Fruit fly (Drosophila melanogaster) whole organism, embryonic: ENCODE results near the gene CG12024.

Experiments
- Asciz ChIP-seq: fragments of 200-800 bp; sonication (Bioruptor generic); optimal IDR thresholded peaks from 2 replicates; lab custom pipeline; 2017; ENCODE audit warnings: missing biosample characterization, mild to moderate bottlenecking, missing genetic modification characterization, missing genetic modification reagents
- Bteb2 ChIP-seq: fragments of 200-800 bp; sonication (Bioruptor generic); optimal IDR thresholded peaks from 2 replicates; lab custom pipeline; 2016; ENCODE audit warnings: missing biosample characterization, missing genetic modification characterization
- CG11093 ChIP-seq: fragments of 200-800 bp; sonication (Bioruptor generic); IDR thresholded peaks from 3 replicates; pipeline ENCODE4 v1.3.6; 2022; ENCODE audit warnings: missing biosample characterization, missing genetic modification characterization
- CG11247 ChIP-seq: fragments of 200-800 bp; sonication (Bioruptor generic); IDR thresholded peaks from 2 replicates; pipeline ENCODE4 v1.3.6; 2022; ENCODE audit warnings: missing biosample characterization, missing genetic modification characterization
- CG12071 ChIP-seq: fragments of 200-800 bp; sonication (Bioruptor generic); optimal IDR thresholded peaks from 3 replicates; lab custom pipeline; 2018; ENCODE audit warnings: missing biosample characterization, mild to moderate bottlenecking, missing genetic modification characterization
- CG13424 ChIP-seq: fragments of 200-800 bp; sonication (Bioruptor generic); optimal IDR thresholded peaks from 2 replicates; lab custom pipeline; 2019; ENCODE audit warnings: missing biosample characterization, mild to moderate bottlenecking, missing genetic modification characterization, moderate library complexity
- CG16815 ChIP-seq: fragments of 200-800 bp; sonication (Bioruptor generic); optimal IDR thresholded peaks from 3 replicates; lab custom pipeline; 2017; ENCODE audit warnings: missing biosample characterization, mild to moderate bottlenecking, missing genetic modification characterization
- CG17829 ChIP-seq: fragments of 200-800 bp; optimal IDR thresholded peaks from 2 replicates; lab custom pipeline; 2019; ENCODE audit warnings: missing biosample characterization, mild to moderate bottlenecking, missing genetic modification characterization, moderate library complexity
- CG1792 ChIP-seq: fragments of 200-800 bp; sonication (Bioruptor generic); optimal IDR thresholded peaks from 2 replicates; lab custom pipeline; 2016; ENCODE audit warnings: missing biosample characterization, missing genetic modification characterization
- CG2116 ChIP-seq: fragments of 200-800 bp; sonication (Bioruptor generic); optimal IDR thresholded peaks from 3 replicates; lab custom pipeline; 2018; ENCODE audit warnings: missing biosample characterization, mild to moderate bottlenecking, missing genetic modification characterization
- CG2202 ChIP-seq: fragments of 200-800 bp; sonication (Bioruptor generic); optimal IDR thresholded peaks from 2 replicates; lab custom pipeline; 2018; ENCODE audit warnings: missing biosample characterization, mild to moderate bottlenecking, missing genetic modification characterization
- CG2678 ChIP-seq: fragments of 200-800 bp; sonication (Bioruptor generic); optimal IDR thresholded peaks from 3 replicates; lab custom pipeline; 2019; ENCODE audit warnings: missing biosample characterization, mild to moderate bottlenecking, missing genetic modification characterization, moderate library complexity
- CG31224 ChIP-seq: fragments of 200-800 bp; sonication (Bioruptor generic); IDR thresholded peaks from 2 replicates; pipeline ENCODE4 v1.3.6; 2022; ENCODE audit warnings: missing biosample characterization, missing genetic modification characterization
- CG32767 ChIP-seq: fragments of 200-800 bp; sonication (Bioruptor generic); IDR thresholded peaks from 2 replicates; pipeline ENCODE4 v1.3.6; 2022; ENCODE audit warnings: missing biosample characterization, missing genetic modification characterization
- CG4854 ChIP-seq: fragments of 200-800 bp; sonication (Bioruptor generic); optimal IDR thresholded peaks from 2 replicates; lab custom pipeline; 2016; ENCODE audit warnings: missing biosample characterization, missing genetic modification characterization, inconsistent platforms
- CG5180 ChIP-seq: fragments of 200-800 bp; sonication (Bioruptor generic); optimal IDR thresholded peaks from 3 replicates; lab custom pipeline; 2017; ENCODE audit warnings: missing biosample characterization, missing genetic modification characterization, mild to moderate bottlenecking, moderate library complexity, missing genetic modification reagents
- CG7745 ChIP-seq: fragments of 200-800 bp; sonication (Bioruptor generic); optimal IDR thresholded peaks from 2 replicates; lab custom pipeline; 2018; ENCODE audit warnings: missing biosample characterization, mild to moderate bottlenecking, missing genetic modification characterization, moderate library complexity
- CG8765 ChIP-seq: fragments of 200-800 bp; sonication (Bioruptor generic); IDR thresholded peaks from 2 replicates; pipeline ENCODE4 v1.3.6; 2022; ENCODE audit warnings: missing biosample characterization, missing genetic modification characterization
- CG9727 ChIP-seq: fragments of 200-800 bp; sonication (Bioruptor generic); optimal IDR thresholded peaks from 3 replicates; lab custom pipeline; 2017; ENCODE audit warnings: missing biosample characterization, mild to moderate bottlenecking, missing genetic modification characterization
- CG9932 ChIP-seq: fragments of 200-800 bp; sonication (Bioruptor generic); IDR thresholded peaks from 2 replicates; pipeline ENCODE4 v1.3.6; 2022; ENCODE audit warnings: missing biosample characterization, missing genetic modification characterization
- Doc2 ChIP-seq: fragments of 200-800 bp; sonication (Bioruptor generic); IDR thresholded peaks from 2 replicates; pipeline ENCODE4 v1.3.6; 2022; ENCODE audit warnings: missing biosample characterization, missing genetic modification characterization
- Dref ChIP-seq: fragments of 200-800 bp; sonication (Bioruptor generic); IDR thresholded peaks from 2 replicates; pipeline ENCODE4 v1.3.6; 2022; ENCODE audit warnings: missing biosample characterization, missing genetic modification characterization
- Hr51 ChIP-seq, 2 experiments: fragments of 200-800 bp; sonication (Bioruptor generic); optimal IDR thresholded peaks; 2 replicates in 1 of 2; 3 replicates in 1 of 2; lab custom pipeline; 2016 to 2018; ENCODE audit warnings: missing biosample characterization in 2 of 2, missing genetic modification characterization in 2 of 2, mild to moderate bottlenecking in 1 of 2, moderate library complexity in 1 of 2
- Hr78 ChIP-seq, 2 experiments: fragments of 200-800 bp in 1 of 2; fragments of >200 bp in 1 of 2; sonication (Bioruptor generic) in 1 of 2; optimal IDR thresholded peaks; 2 replicates each; lab custom pipeline; 2017 to 2019; ENCODE audit warnings: missing biosample characterization in 2 of 2, missing genetic modification characterization in 2 of 2, mild to moderate bottlenecking in 1 of 2, moderate library complexity in 1 of 2
- NC2β ChIP-seq: fragments of 200-800 bp; sonication (Bioruptor generic); optimal IDR thresholded peaks from 2 replicates; lab custom pipeline; 2016; ENCODE audit warnings: missing biosample characterization, missing genetic modification characterization
- Sox102F ChIP-seq: fragments of 200-800 bp; sonication (Bioruptor generic); optimal IDR thresholded peaks from 2 replicates; lab custom pipeline; 2018; ENCODE audit warnings: missing biosample characterization, mild to moderate bottlenecking, missing genetic modification characterization, moderate library complexity
- Sry-β ChIP-seq: fragments of 200-800 bp; sonication (Bioruptor generic); optimal IDR thresholded peaks from 2 replicates; lab custom pipeline; 2018; ENCODE audit warnings: missing biosample characterization, mild to moderate bottlenecking, missing genetic modification characterization, moderate library complexity
- Usf ChIP-seq: fragments of 200-800 bp; sonication (Bioruptor generic); optimal IDR thresholded peaks from 2 replicates; lab custom pipeline; 2017; ENCODE audit warnings: missing genotype, missing biosample characterization, missing genetic modification characterization
- ap ChIP-seq: fragments of 200-800 bp; sonication (Bioruptor generic); IDR thresholded peaks from 2 replicates; pipeline ENCODE4 v1.3.6; 2022; ENCODE audit warnings: missing biosample characterization, missing genetic modification characterization
- bowl ChIP-seq: fragments of 200-800 bp; sonication (Bioruptor generic); IDR thresholded peaks from 2 replicates; pipeline ENCODE4 v1.3.6; 2022; ENCODE audit warnings: missing biosample characterization, missing genetic modification characterization
- br ChIP-seq: fragments of >200 bp; optimal IDR thresholded peaks from 2 replicates; lab custom pipeline; 2017
- corto ChIP-seq: fragments of 200-800 bp; sonication (Bioruptor generic); optimal IDR thresholded peaks from 2 replicates; lab custom pipeline; 2016; ENCODE audit warnings: missing biosample characterization, mild to moderate bottlenecking, missing genetic modification characterization, moderate library complexity
- crol ChIP-seq: fragments of 200-800 bp; sonication (Bioruptor generic); IDR thresholded peaks from 2 replicates; pipeline ENCODE4 v1.3.6; 2022; ENCODE audit warnings: missing biosample characterization, missing genetic modification characterization
- dmrt11E ChIP-seq: fragments of 200-800 bp; sonication (Bioruptor generic); optimal IDR thresholded peaks from 3 replicates; lab custom pipeline; 2018; ENCODE audit warnings: missing biosample characterization, mild to moderate bottlenecking, missing genetic modification characterization, moderate library complexity
- esg ChIP-seq: fragments of 200-800 bp; sonication (Bioruptor generic); conservative IDR thresholded peaks from 2 replicates; pipeline ENCODE4 v1.3.6; 2022; ENCODE audit warnings: missing biosample characterization, missing genetic modification characterization
- gcm2 ChIP-seq: fragments of 200-800 bp; sonication (Bioruptor generic); optimal IDR thresholded peaks from 2 replicates; lab custom pipeline; 2016; ENCODE audit warnings: missing biosample characterization, missing genetic modification characterization
- gsb-n ChIP-seq: fragments of 200-800 bp; sonication (Bioruptor generic); optimal IDR thresholded peaks from 3 replicates; lab custom pipeline; 2018; ENCODE audit warnings: missing biosample characterization, mild to moderate bottlenecking, missing genetic modification characterization
- hth ChIP-seq: fragments of >200 bp; optimal IDR thresholded peaks from 2 replicates; lab custom pipeline; 2017; ENCODE audit warnings: inconsistent platforms
- ind ChIP-seq: fragments of 200-800 bp; sonication (Bioruptor generic); optimal IDR thresholded peaks from 3 replicates; lab custom pipeline; 2016; ENCODE audit warnings: missing biosample characterization, missing genetic modification characterization
- jing ChIP-seq: fragments of 200-800 bp; sonication (Bioruptor generic); optimal IDR thresholded peaks from 2 replicates; lab custom pipeline; 2018; ENCODE audit warnings: missing biosample characterization, mild to moderate bottlenecking, missing genetic modification characterization
- lilli ChIP-seq: fragments of 200-800 bp; sonication (Bioruptor generic); optimal IDR thresholded peaks from 3 replicates; lab custom pipeline; 2016; ENCODE audit warnings: missing biosample characterization, missing genetic modification characterization
- luna ChIP-seq: fragments of 200-800 bp; sonication (Bioruptor generic); optimal IDR thresholded peaks from 2 replicates; lab custom pipeline; 2016; ENCODE audit warnings: missing biosample characterization, missing genetic modification characterization
- pan ChIP-seq, 4 experiments: fragments of >200 bp in 3 of 4; fragments of 200-800 bp in 1 of 4; sonication (Bioruptor generic) in 1 of 4; optimal IDR thresholded peaks in 3 of 4; IDR thresholded peaks in 1 of 4; 2 replicates each; pipeline versions ENCODE4 v1.3.6 to Lab custom; 2017 to 2022; ENCODE audit warnings: missing biosample characterization in 2 of 4, missing genetic modification characterization in 2 of 4, mixed read lengths in 1 of 4
- pho ChIP-seq: fragments of 200-800 bp; sonication (Bioruptor generic); optimal IDR thresholded peaks from 2 replicates; lab custom pipeline; 2016; ENCODE audit warnings: missing biosample characterization, missing genetic modification characterization
- pros ChIP-seq: fragments of 200-800 bp; sonication (Bioruptor generic); optimal IDR thresholded peaks from 3 replicates; lab custom pipeline; 2019; ENCODE audit warnings: missing biosample characterization, mild to moderate bottlenecking, missing genetic modification characterization, moderate library complexity
- slp2 ChIP-seq: fragments of 200-800 bp; sonication (Bioruptor generic); optimal IDR thresholded peaks from 2 replicates; lab custom pipeline; 2016; ENCODE audit warnings: missing biosample characterization, missing genetic modification characterization
- tgo ChIP-seq: fragments of 200-800 bp; sonication (Bioruptor generic); IDR thresholded peaks from 3 replicates; pipeline ENCODE4 v1.3.6; 2022; ENCODE audit warnings: missing biosample characterization, missing genetic modification characterization
- trem ChIP-seq: fragments of 200-800 bp; optimal IDR thresholded peaks from 3 replicates; lab custom pipeline; 2019; ENCODE audit warnings: missing biosample characterization, mild to moderate bottlenecking, missing genetic modification characterization, moderate library complexity
- wor ChIP-seq: fragments of 200-800 bp; sonication (Bioruptor generic); IDR thresholded peaks from 2 replicates; pipeline ENCODE4 v1.3.6; 2022; ENCODE audit warnings: missing biosample characterization, missing genetic modification characterization

Gene CG12024

DNA sequence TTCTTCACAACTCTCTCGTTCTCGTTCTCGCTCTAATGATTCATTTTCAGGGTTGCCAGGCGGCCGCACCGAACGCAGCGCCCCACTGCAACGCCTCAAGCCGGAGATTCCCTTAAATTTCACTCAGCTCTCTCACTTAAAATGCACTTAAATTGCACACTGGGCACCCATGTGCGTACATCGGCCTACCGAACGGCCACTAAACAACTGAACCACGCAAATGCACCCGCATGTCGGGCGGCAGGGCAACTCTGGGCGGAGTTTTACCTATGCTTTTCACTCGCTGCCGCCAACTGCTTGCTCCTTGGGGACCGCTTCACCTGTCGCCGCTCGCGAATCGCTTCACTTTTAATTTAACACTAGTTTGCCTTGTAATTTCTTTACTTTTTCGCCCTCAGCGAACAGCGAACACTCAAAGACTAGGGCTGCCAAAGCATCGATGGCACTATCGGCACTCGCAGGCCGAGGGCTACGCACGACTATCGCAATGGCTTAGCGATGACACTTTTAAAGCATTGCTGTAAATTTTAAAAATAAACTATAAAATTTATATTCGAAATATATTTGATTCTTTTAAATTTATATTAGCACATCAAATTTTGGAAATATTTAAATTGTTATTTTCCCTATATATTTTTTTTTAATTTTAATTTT is 5.0 kb downstream of the CG12024 start, which contains the start of gene Rap1 (continued):
- TF ChIP-seq NC2β (GFP tag; lab: Kevin White, UChicago) (peak; percentile 36), tgo (GFP tag; lab: Robert Waterston, UW) (peak; percentile 76), jing (GFP tag; lab: Kevin White, UChicago) (no peak), dmrt11E (tag; lab: Kevin White, UChicago) (peak; percentile 57), Asciz (GFP tag; lab: Kevin White, UChicago) (no peak), CG7745 (tag; lab: Kevin White, UChicago) (no peak), CG2116 (GFP tag; lab: Kevin White, UChicago) (peak; percentile 39), Usf (GFP tag; lab: Kevin White, UChicago) (peak; percentile 16), lilli (peak; percentile 67), gsb-n (tag; lab: Kevin White, UChicago) (no peak), corto (GFP tag; lab: Kevin White, UChicago) (peak; percentile 27), CG2202 (tag; lab: Kevin White, UChicago) (no peak), CG13424 (tag; lab: Kevin White, UChicago) (peak; percentile 33), wor (GFP tag; lab: Robert Waterston, UW) (peak; percentile 15; the same call in 1 of the 2 replicates), pho (GFP tag; lab: Kevin White, UChicago) (peak; percentile 62), Bteb2 (no peak), pan (optimal IDR thresholded peaks at IDR 0.05; lab: Kevin White, UChicago) (no peak), pan (GFP tag; optimal IDR thresholded peaks at IDR 0.05 in 1 of 2, IDR thresholded peaks at IDR 0.05 in 1 of 2) (peak in 1 of 2 experiments; percentile 70), CG31224 (GFP tag; lab: Robert Waterston, UW) (peak; percentile 66), ind (GFP tag; lab: Kevin White, UChicago) (peak; percentile 49), CG11247 (GFP tag; lab: Robert Waterston, UW) (peak; percentile 84), CG9932 (GFP tag; lab: Robert Waterston, UW) (peak; percentile 93), Hr51 (GFP tag; optimal IDR thresholded peaks at IDR 0.05; lab: Kevin White, UChicago) (peak in 1 of 2 experiments; percentile 39), CG5180 (no peak), crol (GFP tag; lab: Robert Waterston, UW) (no peak), pros (GFP tag; lab: Kevin White, UChicago) (peak; percentile 50), Sry-β (peak; percentile 29), CG32767 (no peak; the same call in none of the 2 replicates), luna (GFP tag; lab: Kevin White, UChicago) (peak; percentile 19), Doc2 (GFP tag; lab: Robert Waterston, UW) (no peak), esg (GFP tag; lab: Robert Waterston, UW) (peak; percentile 26; the same call in 1 of the 2 replicates), CG16815 (GFP tag; lab: Kevin White, UChicago) (peak; percentile 18), CG11093 (GFP tag; lab: Robert Waterston, UW) (peak; percentile 67; the same call in 2 of the 3 replicates), Hr78 (GFP tag; optimal IDR thresholded peaks at IDR 0.05; lab: Kevin White, UChicago) (no peak), Sox102F (peak; percentile 28), CG12071 (peak; percentile 11), br (lab: Kevin White, UChicago) (no peak), gcm2 (GFP tag; lab: Kevin White, UChicago) (no peak), CG2678 (tag; lab: Kevin White, UChicago) (peak; percentile 74), ap (GFP tag; lab: Robert Waterston, UW) (peak; percentile 22; the same call in 1 of the 2 replicates), trem (peak; percentile 53), CG1792 (peak; percentile 44), hth (lab: Kevin White, UChicago) (no peak), Dref (GFP tag; lab: Robert Waterston, UW) (peak; percentile 56), CG8765 (peak; percentile 69), slp2 (GFP tag; lab: Kevin White, UChicago) (peak; percentile 54), CG9727 (peak; percentile 86), CG17829 (peak; percentile 77), CG4854 (GFP tag; lab: Kevin White, UChicago) (peak; percentile 7), bowl (GFP tag; lab: Robert Waterston, UW) (no peak)
